Worm (Caenorhabditis elegans): ENCODE data around the gene F40D4.13.

Gene F40D4.13

DNA sequence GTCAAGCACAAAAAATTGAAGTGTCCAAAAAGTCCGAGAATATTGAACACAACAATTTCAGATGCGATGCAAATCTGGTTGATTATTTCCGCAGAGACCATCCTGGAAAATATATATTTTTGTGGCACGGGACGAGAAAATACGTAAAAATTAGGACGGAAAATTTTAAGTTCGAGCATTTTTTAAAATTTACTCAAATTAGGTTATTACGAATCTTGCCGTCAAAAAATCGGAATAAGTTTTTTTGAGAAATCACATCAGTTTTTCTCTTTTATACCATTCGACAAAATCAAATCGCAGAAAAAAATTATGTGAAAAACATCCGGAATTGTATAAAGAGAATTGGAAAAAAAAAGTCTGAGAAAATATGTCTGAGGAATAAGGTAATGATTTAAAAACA lies 20.9 kb upstream of the F40D4.13 start, which contains the start of gene srsx-1:
srsx-1 (minus strand) TSS at position 101 of the 400 bp plus-strand sequence.
- no peak for TF ChIP-seq F13H6.1 (tag; optimal IDR thresholded peaks at IDR 0.05)
- TF ChIP-seq fkh-6 (tag; optimal IDR thresholded peaks at IDR 0.05), result no peak
- no peak for TF ChIP-seq ceh-34 (tag; optimal IDR thresholded peaks at IDR 0.05)

DNA sequence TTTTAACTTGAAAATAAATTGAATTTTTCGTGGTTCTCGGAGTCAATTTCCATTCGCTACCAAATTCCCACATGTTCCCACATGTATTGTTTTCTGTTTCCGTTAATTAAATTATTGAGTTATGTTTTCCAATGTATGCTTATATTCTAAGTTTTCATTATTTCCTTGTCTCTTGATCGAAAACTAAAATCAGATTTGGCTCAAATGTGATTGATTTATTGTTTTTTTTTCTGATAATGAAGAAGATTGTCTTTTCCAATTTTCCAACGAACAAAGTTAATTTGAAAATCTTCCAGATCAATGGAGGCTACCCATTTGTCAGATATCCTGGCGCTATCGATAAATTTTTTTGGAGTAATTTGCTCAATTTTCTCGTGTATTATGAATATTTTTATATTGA lies 16.7 kb upstream of the F40D4.13 start, which contains the start of gene srbc-25:
srbc-25 (plus strand) TSS at position 301 of the 400 bp plus-strand sequence.
- no peak for TF ChIP-seq ceh-30 (tag; optimal IDR thresholded peaks at IDR 0.05)
- TF ChIP-seq C08G9.2 (tag; optimal IDR thresholded peaks at IDR 0.05), result no peak
- TF ChIP-seq K09A11.1 (tag; optimal IDR thresholded peaks at IDR 0.05; ENCODE audit: insufficient read depth), result no peak
- no peak for TF ChIP-seq ceh-22 (tag; optimal IDR thresholded peaks at IDR 0.05)
- no peak for TF ChIP-seq rnt-1 (tag; optimal IDR thresholded peaks at IDR 0.05)
- TF ChIP-seq T23F11.4 (GFP tag; optimal IDR thresholded peaks at IDR 0.05), result no peak

DNA sequence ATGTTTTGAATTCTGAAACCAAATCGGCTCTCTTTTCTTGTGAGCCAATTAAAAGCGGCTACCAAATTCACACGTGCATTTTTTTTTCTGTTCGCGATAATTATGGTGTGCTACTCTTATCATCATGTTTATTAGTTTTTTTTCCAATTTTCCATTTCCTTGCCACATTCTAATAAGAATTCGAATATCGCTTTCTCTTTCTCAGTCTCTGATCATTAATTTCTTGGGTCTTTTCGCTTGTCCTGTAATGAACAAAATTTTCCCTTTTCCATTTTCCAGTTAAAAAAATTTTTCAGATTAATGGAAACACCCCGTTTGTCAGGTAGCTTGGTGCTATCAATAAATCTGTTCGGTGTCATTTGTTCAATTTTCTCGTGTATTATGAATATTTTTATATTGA lies 14.5 kb upstream of the F40D4.13 start, which contains the start of gene srbc-26:
srbc-26 (plus strand) TSS at position 301 of the 400 bp plus-strand sequence.
- TF ChIP-seq sox-2 (GFP tag; IDR thresholded peaks at IDR 0.05) (no peak), ceh-34 (tag; optimal IDR thresholded peaks at IDR 0.05) (no peak), zip-5 (tag; optimal IDR thresholded peaks at IDR 0.05) (no peak), unc-3 (GFP tag; conservative IDR thresholded peaks at IDR 0.05) (no peak), unc-3 (tag; optimal IDR thresholded peaks at IDR 0.05) (no peak), ceh-30 (tag; optimal IDR thresholded peaks at IDR 0.05) (no peak), nfya-1 (tag; optimal IDR thresholded peaks at IDR 0.05) (no peak), ceh-14 (tag; optimal IDR thresholded peaks at IDR 0.05) (no peak), sox-4 (tag; optimal IDR thresholded peaks at IDR 0.05) (no peak), ets-4 (tag; optimal IDR thresholded peaks at IDR 0.05) (no peak), gmeb-2 (tag; optimal IDR thresholded peaks at IDR 0.05) (no peak), fax-1 (tag; optimal IDR thresholded peaks at IDR 0.05) (no peak), hlh-8 (tag; optimal IDR thresholded peaks at IDR 0.05) (no peak), ceh-18 (tag; optimal IDR thresholded peaks at IDR 0.05) (no peak), ceh-24 (tag; optimal IDR thresholded peaks at IDR 0.05) (no peak), lim-6 (tag; optimal IDR thresholded peaks at IDR 0.05) (no peak), eyg-1 (tag; optimal IDR thresholded peaks at IDR 0.05) (no peak), npax-4 (tag; optimal IDR thresholded peaks at IDR 0.05) (no peak), madf-2 (tag; optimal IDR thresholded peaks at IDR 0.05) (no peak)

DNA sequence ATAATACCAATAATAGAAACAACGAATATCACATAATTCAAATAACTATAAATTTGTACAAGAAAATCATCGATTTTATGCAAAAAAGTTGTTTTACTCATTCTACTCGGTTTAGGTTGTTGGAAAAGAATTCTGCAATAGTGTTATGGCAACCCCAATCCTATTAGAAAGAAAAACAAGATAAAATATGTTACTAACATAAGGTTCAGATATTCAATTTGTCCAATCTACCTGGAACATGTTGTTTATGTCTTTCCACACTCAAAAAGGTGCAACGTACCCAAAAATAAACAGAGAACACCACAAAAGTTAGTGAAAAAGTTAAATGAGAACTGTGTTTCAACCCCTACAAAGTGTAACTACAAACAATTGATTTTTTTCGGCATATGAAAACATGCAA lies 13.8 kb upstream of the F40D4.13 start, which contains the start of gene srw-51:
srw-51 (minus strand) TSS at position 101 of the 400 bp plus-strand sequence.
- no peak for TF ChIP-seq ceh-18 (tag; optimal IDR thresholded peaks at IDR 0.05)
- no peak for TF ChIP-seq pha-4 (tag; optimal IDR thresholded peaks at IDR 0.05)
- no peak for TF ChIP-seq ceh-24 (tag; optimal IDR thresholded peaks at IDR 0.05)
- no peak for TF ChIP-seq pha-2 (tag; optimal IDR thresholded peaks at IDR 0.05)
- TF ChIP-seq K09A11.1 (tag; optimal IDR thresholded peaks at IDR 0.05; ENCODE audit: insufficient read depth), result no peak

DNA sequence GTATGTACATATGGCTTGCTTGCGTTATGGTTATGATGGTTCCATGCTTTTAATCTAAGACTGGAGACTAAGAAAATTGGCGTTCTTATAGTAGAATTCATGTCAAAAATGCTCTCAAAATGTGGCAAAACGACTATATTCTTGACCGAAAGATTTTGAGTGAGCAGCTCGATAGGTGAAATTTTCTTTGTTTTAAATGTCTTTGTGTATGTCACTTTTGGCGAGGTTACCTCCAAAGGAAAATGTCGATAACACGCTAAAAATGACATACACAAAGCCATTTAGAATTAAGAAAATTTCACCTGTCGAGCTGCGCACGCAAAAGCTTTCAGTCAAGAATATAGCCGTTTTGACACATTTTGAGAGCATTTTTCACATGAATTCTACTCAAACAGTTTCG lies 10.4 kb upstream of the F40D4.13 start, which contains the start of gene srz-66:
srz-66 (minus strand) TSS at position 101 of the 400 bp plus-strand sequence.
- TF ChIP-seq K02D7.2 (tag; optimal IDR thresholded peaks at IDR 0.05) (no peak), pqm-1 (tag; optimal IDR thresholded peaks at IDR 0.05) (no peak), ahr-1 (tag; optimal IDR thresholded peaks at IDR 0.05) (no peak), T23F11.4 (GFP tag; optimal IDR thresholded peaks at IDR 0.05) (no peak), C38D4.7 (GFP tag; optimal IDR thresholded peaks at IDR 0.05) (no peak)

DNA sequence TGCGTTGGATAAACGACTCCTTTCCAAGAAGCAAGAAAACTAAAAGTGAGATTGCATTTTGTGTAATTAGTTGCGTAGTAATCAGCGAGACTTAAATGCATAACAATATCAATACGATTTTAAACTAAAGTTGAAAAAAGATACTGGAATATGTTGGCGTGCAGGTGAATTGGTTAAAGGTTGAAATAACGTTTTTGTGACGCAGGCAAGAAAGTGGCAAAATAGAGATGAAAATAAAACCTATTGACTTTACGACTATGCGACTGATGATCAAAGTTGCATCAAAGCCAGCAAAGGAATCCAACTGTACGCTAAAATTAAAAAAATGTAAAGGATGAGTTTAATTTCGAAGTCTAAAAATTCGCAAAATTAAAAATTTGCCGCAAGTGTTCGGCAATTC lies 8.4 kb upstream of the F40D4.13 start, which contains the start of gene srh-102:
srh-102 (minus strand) TSS at position 101 of the 400 bp plus-strand sequence.
- no peak for TF ChIP-seq ceh-19 (GFP tag; optimal IDR thresholded peaks at IDR 0.05)
- no peak for TF ChIP-seq madf-2 (tag; optimal IDR thresholded peaks at IDR 0.05)
- no peak for TF ChIP-seq tbx-2 (tag; optimal IDR thresholded peaks at IDR 0.05)
- no peak for TF ChIP-seq fkh-10 (GFP tag; optimal IDR thresholded peaks at IDR 0.05)

Measured in whole organism, late embryonic.